Worm (Caenorhabditis elegans) whole organism, young adult: ENCODE measurements around the gene dhs-17.
"Not testable (repeated sequence)": the region's sequence is repeated elsewhere in the genome, so short reads cannot be mapped to it uniquely, and the experiment has no call there.

Experiments used
- B0261.1 ChIP-seq: sonication (generic microtip); optimal IDR thresholded peaks from 2 replicates; lab custom pipeline; 2016; ENCODE audit warnings: mild to moderate bottlenecking, missing genetic modification characterization, moderate library complexity, missing compliant biosample characterization
- C06A6.2 ChIP-seq: fragments of 200-800 bp; sonication (Bioruptor generic); conservative IDR thresholded peaks from 2 replicates; pipeline ENCODE4 v1.3.6; 2022; ENCODE audit warnings: missing genetic modification characterization, missing compliant biosample characterization
- C17E4.6 ChIP-seq: fragments of 200-800 bp; sonication (Bioruptor generic); IDR thresholded peaks from 2 replicates; pipeline ENCODE4 v1.3.6; 2022; ENCODE audit warnings: missing genetic modification reagents, missing genetic modification characterization, missing compliant biosample characterization
- D2030.7 ChIP-seq: fragments of 200-800 bp; sonication (Bioruptor generic); IDR thresholded peaks from 2 replicates; pipeline ENCODE4 v1.3.6; 2022; ENCODE audit warnings: missing genetic modification reagents, missing genetic modification characterization, missing compliant biosample characterization
- F33H1.4 ChIP-seq: fragments of 200-800 bp; sonication (Bioruptor generic); IDR thresholded peaks from 2 replicates; pipeline ENCODE4 v1.3.6; 2022; ENCODE audit warnings: missing genetic modification reagents, missing genetic modification characterization, missing compliant biosample characterization
- aptf-2 ChIP-seq: fragments of 200-800 bp; sonication (Bioruptor generic); conservative IDR thresholded peaks from 2 replicates; pipeline ENCODE4 v1.3.6; 2022; ENCODE audit warnings: missing genetic modification reagents, missing genetic modification characterization, missing compliant biosample characterization
- attf-6 ChIP-seq: fragments of 200-800 bp; sonication (Bioruptor generic); IDR thresholded peaks from 2 replicates; pipeline ENCODE4 v1.3.6; 2022; ENCODE audit warnings: missing genetic modification reagents, missing genetic modification characterization, missing compliant biosample characterization
- cebp-1 ChIP-seq, 2 experiments: fragments of 200-800 bp in 1 of 2; sonication (Bioruptor generic) in 1 of 2; sonication (generic microtip) in 1 of 2; IDR thresholded peaks in 1 of 2; optimal IDR thresholded peaks in 1 of 2; 2 replicates each; pipeline versions ENCODE4 v1.3.6 to Lab custom; 2017 to 2022; ENCODE audit warnings: missing compliant biosample characterization in 2 of 2, missing genetic modification characterization in 2 of 2, mild to moderate bottlenecking in 1 of 2, missing genetic modification reagents in 1 of 2, moderate library complexity in 1 of 2
- ceh-100 ChIP-seq: fragments of 200-800 bp; sonication (Bioruptor generic); IDR thresholded peaks from 2 replicates; pipeline ENCODE4 v1.3.6; 2022; ENCODE audit warnings: missing genetic modification reagents, missing genetic modification characterization, missing compliant biosample characterization
- ceh-58 ChIP-seq: fragments of 200-800 bp; sonication (Bioruptor generic); IDR thresholded peaks from 2 replicates; pipeline ENCODE4 v1.3.6; 2022; ENCODE audit warnings: missing genetic modification characterization, missing compliant biosample characterization
- die-1 ChIP-seq: sonication (generic microtip); optimal IDR thresholded peaks from 2 replicates; lab custom pipeline; 2016; ENCODE audit warnings: missing genotype, mild to moderate bottlenecking, missing genetic modification characterization, missing compliant biosample characterization
- dox-1 ChIP-seq: fragments of 200-800 bp; sonication (Bioruptor generic); IDR thresholded peaks from 2 replicates; pipeline ENCODE4 v1.3.6; 2022; ENCODE audit warnings: missing genetic modification reagents, missing genetic modification characterization, missing compliant biosample characterization
- dpff-1 ChIP-seq: sonication (generic microtip); optimal IDR thresholded peaks from 2 replicates; lab custom pipeline; 2017; ENCODE audit warnings: mild to moderate bottlenecking, missing genetic modification characterization, missing compliant biosample characterization
- egrh-3 ChIP-seq: fragments of 200-800 bp; sonication (Bioruptor generic); IDR thresholded peaks from 2 replicates; pipeline ENCODE4 v1.3.6; 2022; ENCODE audit warnings: missing genetic modification reagents, missing genetic modification characterization, missing compliant biosample characterization
- ekl-4 ChIP-seq: fragments of 200-800 bp; sonication (Bioruptor generic); IDR thresholded peaks from 2 replicates; pipeline ENCODE4 v1.3.6; 2022; ENCODE audit warnings: missing genetic modification reagents, missing genetic modification characterization, missing compliant biosample characterization
- hsf-1 ChIP-seq: fragments of 200-800 bp; sonication (Bioruptor generic); IDR thresholded peaks from 2 replicates; pipeline ENCODE4 v1.3.6; 2022; ENCODE audit warnings: missing genetic modification reagents, missing genetic modification characterization, missing compliant biosample characterization
- let-526 ChIP-seq: fragments of 200-800 bp; sonication (Bioruptor generic); IDR thresholded peaks from 2 replicates; pipeline ENCODE4 v1.3.6; 2022; ENCODE audit warnings: missing genetic modification reagents, missing genetic modification characterization, missing compliant biosample characterization
- lin-26 ChIP-seq: fragments of 200-800 bp; sonication (Bioruptor generic); IDR thresholded peaks from 2 replicates; pipeline ENCODE4 v1.3.6; 2022; ENCODE audit warnings: missing genetic modification reagents, missing genetic modification characterization, missing compliant biosample characterization
- madf-6 ChIP-seq: fragments of 200-800 bp; sonication (Bioruptor generic); IDR thresholded peaks from 2 replicates; pipeline ENCODE4 v1.3.6; 2022; ENCODE audit warnings: missing genetic modification reagents, missing genetic modification characterization, missing compliant biosample characterization
- madf-8 ChIP-seq: fragments of 200-800 bp; sonication (Bioruptor generic); conservative IDR thresholded peaks from 2 replicates; pipeline ENCODE4 v1.3.6; 2022; ENCODE audit warnings: missing genetic modification reagents, missing genetic modification characterization, missing compliant biosample characterization
- mcd-1 ChIP-seq: fragments of 200-800 bp; sonication (Bioruptor generic); IDR thresholded peaks from 2 replicates; pipeline ENCODE4 v1.3.6; 2022; ENCODE audit warnings: missing genetic modification reagents, missing genetic modification characterization, missing compliant biosample characterization
- mxl-1 ChIP-seq: sonication (generic microtip); optimal IDR thresholded peaks from 2 replicates; lab custom pipeline; 2016; ENCODE audit warnings: missing genetic modification characterization, missing compliant biosample characterization
- nfyb-1 ChIP-seq: fragments of 200-800 bp; sonication (Bioruptor generic); IDR thresholded peaks from 2 replicates; pipeline ENCODE4 v1.3.6; 2022; ENCODE audit warnings: missing genetic modification reagents, missing genetic modification characterization, missing compliant biosample characterization
- nhr-27 ChIP-seq: fragments of 200-800 bp; sonication (Bioruptor generic); optimal IDR thresholded peaks from 2 replicates; lab custom pipeline; 2018; ENCODE audit warnings: mild to moderate bottlenecking, missing genetic modification characterization, moderate library complexity, missing compliant biosample characterization
- nhr-80 ChIP-seq: sonication (generic microtip); optimal IDR thresholded peaks from 2 replicates; lab custom pipeline; 2016; ENCODE audit warnings: missing genetic modification characterization, missing compliant biosample characterization
- pha-4 ChIP-seq: fragments of 150-350 bp; sonication (generic microtip); optimal IDR thresholded peaks from 2 replicates; lab custom pipeline; 2014; ENCODE audit warnings: missing biosample characterization, missing genetic modification reagents, missing genetic modification characterization
- snpc-3.4 ChIP-seq: sonication (generic microtip); optimal IDR thresholded peaks from 2 replicates; lab custom pipeline; 2017; ENCODE audit warnings: missing genetic modification characterization, mild to moderate bottlenecking, missing compliant biosample characterization, antibody characterized with exemption, moderate library complexity, missing genotype, missing genetic modification reagents
- sptf-2 ChIP-seq: fragments of 200-800 bp; sonication (Bioruptor generic); optimal IDR thresholded peaks from 2 replicates; lab custom pipeline; 2018; ENCODE audit warnings: mild to moderate bottlenecking, missing genetic modification characterization, missing compliant biosample characterization
- unc-130 ChIP-seq: sonication (generic microtip); optimal IDR thresholded peaks from 2 replicates; lab custom pipeline; 2016; ENCODE audit warnings: missing genetic modification reagents, missing genetic modification characterization, missing compliant biosample characterization
- xnd-1 ChIP-seq: sonication (generic microtip); optimal IDR thresholded peaks from 2 replicates; lab custom pipeline; 2016; ENCODE audit warnings: missing genotype, missing genetic modification reagents, missing genetic modification characterization, missing compliant biosample characterization
- ztf-26 ChIP-seq: sonication (generic microtip); optimal IDR thresholded peaks from 2 replicates; lab custom pipeline; 2017; ENCODE audit warnings: missing genetic modification characterization, missing compliant biosample characterization

The dhs-17 gene

DNA sequence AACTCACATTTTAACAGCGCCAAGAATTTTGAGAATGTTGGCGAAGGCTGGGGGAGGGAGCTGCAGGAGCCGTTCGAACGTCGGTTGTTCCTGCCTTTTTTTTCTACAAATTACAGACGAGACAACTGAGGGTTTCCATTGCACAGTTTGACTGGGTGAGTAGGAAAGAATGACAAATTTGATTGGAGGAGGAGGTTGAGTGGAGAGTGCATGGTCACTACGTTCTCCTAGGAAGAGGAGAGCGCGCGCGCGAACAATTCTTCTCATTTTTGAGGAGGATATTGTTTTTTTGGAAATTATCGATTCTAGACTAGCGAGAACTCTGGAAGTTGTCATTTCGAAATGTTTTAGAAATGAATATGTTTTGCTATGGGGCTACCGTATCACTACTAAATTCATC, at the start of gene dhs-17:
TSS of gene dhs-17 (minus strand) at position 101 of the 400 bp plus-strand sequence.
- TF ChIP-seq xnd-1 (tag; lab: Kevin White, UChicago) (no peak), ceh-100 (GFP tag; lab: Robert Waterston, UW) (no peak), die-1 (no peak), madf-6 (peak; percentile 45; the same call in 1 of the 2 replicates), cebp-1 (GFP tag; IDR thresholded peaks at IDR 0.05; lab: Robert Waterston, UW) (no peak), cebp-1 (tag; optimal IDR thresholded peaks at IDR 0.05; lab: Kevin White, UChicago) (no peak), ekl-4 (GFP tag; lab: Robert Waterston, UW) (no peak), aptf-2 (GFP tag; lab: Robert Waterston, UW) (peak; percentile 79; the same call in 1 of the 2 replicates), pha-4 (tag; lab: Kevin White, UChicago) (no peak), snpc-3.4 (no peak), attf-6 (GFP tag; lab: Robert Waterston, UW) (no peak)

DNA sequence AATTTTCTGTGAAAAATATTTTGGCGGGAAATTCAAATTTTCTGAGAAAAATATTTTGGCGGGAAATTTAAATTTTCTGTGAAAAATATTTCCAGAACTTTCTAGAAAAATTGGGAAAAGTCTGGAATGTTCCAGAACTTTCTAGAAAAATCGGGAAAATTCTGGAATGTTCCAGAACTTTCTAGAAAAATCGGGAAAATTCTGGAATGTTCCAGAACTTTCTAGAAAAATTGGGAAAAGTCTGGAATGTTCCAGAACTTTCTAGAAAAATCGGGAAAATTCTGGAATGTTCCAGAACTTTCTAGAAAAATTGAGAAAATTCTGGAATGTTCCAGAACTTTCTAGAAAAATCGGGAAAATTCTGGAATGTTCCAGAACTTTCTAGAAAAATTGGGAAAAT, 37.6 kb upstream of the dhs-17 start:
- TF ChIP-seq egrh-3 (GFP tag; lab: Robert Waterston, UW) (peak; percentile 65), hsf-1 (peak; percentile 99), D2030.7 (GFP tag; lab: Robert Waterston, UW) (0 out of 2 replicates have a peak, but pooled peaks have one; percentile 10), dox-1 (GFP tag; lab: Robert Waterston, UW) (peak; percentile 66)

- TF ChIP-seq D2030.7 (GFP tag; lab: Robert Waterston, UW) (peak; percentile 21; the same call in 1 of the 2 replicates), madf-8 (GFP tag; lab: Robert Waterston, UW) (peak; percentile 41), egrh-3 (GFP tag; lab: Robert Waterston, UW) (peak; percentile 87; the same call in 1 of the 2 replicates), F33H1.4 (GFP tag; lab: Robert Waterston, UW) (peak; percentile 73)
Observed at ce11 chrV:6071551-6071950, 36.9 kb upstream of the dhs-17 start.

- not testable (repeated sequence) for TF ChIP-seq ceh-58 (GFP tag; lab: Robert Waterston, UW); D2030.7 (GFP tag; lab: Robert Waterston, UW); unc-130 (GFP tag; lab: Kevin White, UChicago)
Observed at ce11 chrV:6069968-6070367, 35.4 kb upstream of the dhs-17 start, which contains the start of gene fbxa-214. fbxa-214 (minus strand) TSS chrV:6070068.

ce11 chrV:6067112-6067511, 32.5 kb upstream of the dhs-17 start, which contains the start of gene srh-10:
srh-10 (minus strand) TSS chrV:6067140.
- TF ChIP-seq nfyb-1 (no peak), C17E4.6 (GFP tag; lab: Robert Waterston, UW) (no peak), lin-26 (no peak), ztf-26 (tag; lab: Kevin White, UChicago) (no peak), dpff-1 (no peak), C06A6.2 (GFP tag; lab: Robert Waterston, UW) (no peak), B0261.1 (tag; lab: Kevin White, UChicago) (no peak), sptf-2 (GFP tag; lab: Kevin White, UChicago) (no peak), mxl-1 (tag; lab: Kevin White, UChicago) (no peak), nhr-80 (tag; lab: Kevin White, UChicago) (no peak), cebp-1 (GFP tag; IDR thresholded peaks at IDR 0.05; lab: Robert Waterston, UW) (no peak), cebp-1 (tag; optimal IDR thresholded peaks at IDR 0.05; lab: Kevin White, UChicago) (no peak), die-1 (no peak), let-526 (GFP tag; lab: Robert Waterston, UW) (no peak), aptf-2 (GFP tag; lab: Robert Waterston, UW) (no peak), nhr-27 (tag; lab: Kevin White, UChicago) (no peak), mcd-1 (GFP tag; lab: Robert Waterston, UW) (no peak)
- TF ChIP-seq, all 124 proteins: peak for 0
